Worm (Caenorhabditis elegans) whole organism, L3 larva: ENCODE measurements around the gene F02C12.2.

Source experiments
- R02D3.7 ChIP-seq: fragments of 150-350 bp; optimal IDR thresholded peaks from 2 replicates; lab custom pipeline; 2014; ENCODE audit warnings: missing biosample characterization, missing genetic modification characterization
- ZK546.5 ChIP-seq: sonication (generic microtip); optimal IDR thresholded peaks from 2 replicates; lab custom pipeline; 2017; ENCODE audit warnings: missing biosample characterization, missing genetic modification characterization
- aly-2 ChIP-seq: fragments of 150-350 bp; optimal IDR thresholded peaks from 2 replicates; lab custom pipeline; 2014; ENCODE audit warnings: missing biosample characterization, missing genetic modification characterization
- ama-1 ChIP-seq: fragments of 150-350 bp; optimal IDR thresholded peaks from 2 replicates; lab custom pipeline; 2018
- ceh-16 ChIP-seq: sonication (generic microtip); optimal IDR thresholded peaks from 2 replicates; lab custom pipeline; 2017; ENCODE audit warnings: missing biosample characterization, missing genetic modification characterization
- ceh-28 ChIP-seq: fragments of 150-350 bp; optimal IDR thresholded peaks from 2 replicates; lab custom pipeline; 2014; ENCODE audit warnings: missing biosample characterization, missing genetic modification reagents, missing genetic modification characterization
- ceh-82 ChIP-seq: fragments of 150-350 bp; optimal IDR thresholded peaks from 2 replicates; lab custom pipeline; 2014; ENCODE audit warnings: missing biosample characterization, missing genetic modification characterization
- ceh-9 ChIP-seq: sonication (generic microtip); optimal IDR thresholded peaks from 2 replicates; lab custom pipeline; 2018; ENCODE audit warnings: missing biosample characterization, missing genetic modification characterization
- daf-12 ChIP-seq: fragments of 150-350 bp; optimal IDR thresholded peaks from 2 replicates; lab custom pipeline; 2014; ENCODE audit warnings: missing biosample characterization, missing genetic modification reagents, missing genetic modification characterization
- egl-27 ChIP-seq: sonication (generic microtip); optimal IDR thresholded peaks from 4 replicates; lab custom pipeline; 2017; ENCODE audit warnings: missing biosample characterization, missing genetic modification reagents, missing genetic modification characterization
- egl-5 ChIP-seq: fragments of 150-350 bp; optimal IDR thresholded peaks from 2 replicates; lab custom pipeline; 2017; ENCODE audit warnings: missing biosample characterization, missing genetic modification reagents, missing genetic modification characterization, inconsistent platforms
- elt-1 ChIP-seq: fragments of 150-350 bp; optimal IDR thresholded peaks from 2 replicates; lab custom pipeline; 2014; ENCODE audit warnings: missing biosample characterization, missing genetic modification characterization
- elt-2 ChIP-seq: sonication (generic microtip); optimal IDR thresholded peaks from 2 replicates; lab custom pipeline; 2016; ENCODE audit warnings: missing genetic modification reagents, mild to moderate bottlenecking, missing genetic modification characterization, missing compliant biosample characterization
- elt-3 ChIP-seq, 3 experiments: fragments of 150-350 bp in 1 of 3; sonication (generic microtip) in 2 of 3; optimal IDR thresholded peaks; 2 replicates in 2 of 3; 4 replicates in 1 of 3; lab custom pipeline; 2014 to 2017; ENCODE audit warnings: missing biosample characterization in 3 of 3, missing genetic modification characterization in 3 of 3
- eor-1 ChIP-seq, 2 experiments: fragments of 150-350 bp; optimal IDR thresholded peaks; 2 replicates each; lab custom pipeline; 2014 to 2018; ENCODE audit warnings: missing biosample characterization in 2 of 2, missing genetic modification characterization in 2 of 2
- fkh-10 ChIP-seq: sonication (generic microtip); optimal IDR thresholded peaks from 2 replicates; lab custom pipeline; 2017; ENCODE audit warnings: missing biosample characterization, missing genetic modification reagents, missing genetic modification characterization
- fkh-2 ChIP-seq: fragments of 150-350 bp; optimal IDR thresholded peaks from 2 replicates; lab custom pipeline; 2014; ENCODE audit warnings: missing biosample characterization, missing genetic modification reagents, missing genetic modification characterization
- fos-1 ChIP-seq: fragments of 150-350 bp; optimal IDR thresholded peaks from 2 replicates; lab custom pipeline; 2014; ENCODE audit warnings: missing biosample characterization, missing genetic modification characterization
- hmg-11 ChIP-seq: sonication (generic microtip); optimal IDR thresholded peaks from 2 replicates; lab custom pipeline; 2016; ENCODE audit warnings: missing genetic modification characterization, missing compliant biosample characterization
- jun-1 ChIP-seq: fragments of 150-350 bp; optimal IDR thresholded peaks from 2 replicates; lab custom pipeline; 2014; ENCODE audit warnings: missing biosample characterization, missing genetic modification reagents, missing genetic modification characterization
- lin-15B ChIP-seq: fragments of 150-350 bp; optimal IDR thresholded peaks from 2 replicates; lab custom pipeline; 2014; ENCODE audit warnings: missing biosample characterization, missing genetic modification characterization
- lin-39 ChIP-seq: fragments of 150-350 bp; optimal IDR thresholded peaks from 2 replicates; lab custom pipeline; 2018; ENCODE audit warnings: missing biosample characterization, missing genetic modification reagents, missing genetic modification characterization
- lsy-12 ChIP-seq: sonication (generic microtip); optimal IDR thresholded peaks from 2 replicates; lab custom pipeline; 2016; ENCODE audit warnings: mild to moderate bottlenecking, missing genetic modification characterization, missing compliant biosample characterization
- mdl-1 ChIP-seq: fragments of 150-350 bp; optimal IDR thresholded peaks from 2 replicates; lab custom pipeline; 2014; ENCODE audit warnings: missing biosample characterization, missing genetic modification characterization
- mml-1 ChIP-seq: fragments of 150-350 bp; sonication (generic microtip); optimal IDR thresholded peaks from 3 replicates; lab custom pipeline; 2014; ENCODE audit warnings: missing biosample characterization, missing genetic modification characterization
- nfya-1 ChIP-seq: sonication (generic microtip); optimal IDR thresholded peaks from 2 replicates; lab custom pipeline; 2017; ENCODE audit warnings: missing genetic modification characterization, mild to moderate bottlenecking, missing compliant biosample characterization, antibody characterized with exemption, moderate library complexity; ENCODE audit not compliant: insufficient read depth
- nhr-11 ChIP-seq: fragments of 150-350 bp; optimal IDR thresholded peaks from 2 replicates; lab custom pipeline; 2014; ENCODE audit warnings: missing biosample characterization, missing genetic modification characterization
- nhr-12 ChIP-seq: fragments of 150-350 bp; optimal IDR thresholded peaks from 2 replicates; lab custom pipeline; 2014; ENCODE audit warnings: missing biosample characterization, missing genetic modification characterization
- nhr-23 ChIP-seq: fragments of 150-350 bp; optimal IDR thresholded peaks from 2 replicates; lab custom pipeline; 2014; ENCODE audit warnings: missing biosample characterization, missing genetic modification reagents, missing genetic modification characterization
- nhr-237 ChIP-seq: fragments of 150-350 bp; optimal IDR thresholded peaks from 2 replicates; lab custom pipeline; 2014; ENCODE audit warnings: missing biosample characterization, missing genetic modification characterization
- nhr-25 ChIP-seq: sonication (generic microtip); optimal IDR thresholded peaks from 2 replicates; lab custom pipeline; 2017; ENCODE audit warnings: missing biosample characterization, missing genetic modification characterization
- nhr-28 ChIP-seq: fragments of 150-350 bp; optimal IDR thresholded peaks from 2 replicates; lab custom pipeline; 2014; ENCODE audit warnings: missing biosample characterization, missing genetic modification characterization
- nhr-43 ChIP-seq: sonication (generic microtip); optimal IDR thresholded peaks from 2 replicates; lab custom pipeline; 2016; ENCODE audit warnings: mild to moderate bottlenecking, missing genetic modification characterization, missing compliant biosample characterization; ENCODE audit not compliant: poor library complexity, severe bottlenecking
- nhr-67 ChIP-seq: fragments of 150-350 bp; optimal IDR thresholded peaks from 2 replicates; lab custom pipeline; 2014; ENCODE audit warnings: missing biosample characterization, missing genetic modification characterization
- nhr-76 ChIP-seq: fragments of 150-350 bp; sonication (generic microtip); optimal IDR thresholded peaks from 5 replicates; lab custom pipeline; 2014; ENCODE audit warnings: missing biosample characterization, missing genetic modification characterization
- nhr-77 ChIP-seq: fragments of 150-350 bp; optimal IDR thresholded peaks from 2 replicates; lab custom pipeline; 2014; ENCODE audit warnings: missing biosample characterization, missing genetic modification characterization
- pha-4 ChIP-seq: fragments of 150-350 bp; optimal IDR thresholded peaks from 2 replicates; lab custom pipeline; 2014; ENCODE audit warnings: missing biosample characterization, missing genetic modification reagents, missing genetic modification characterization
- pqm-1 ChIP-seq: fragments of 150-350 bp; optimal IDR thresholded peaks from 2 replicates; lab custom pipeline; 2017; ENCODE audit warnings: missing biosample characterization, missing genetic modification characterization, inconsistent platforms
- sea-2 ChIP-seq: fragments of 150-350 bp; sonication (generic microtip); optimal IDR thresholded peaks from 4 replicates; lab custom pipeline; 2014; ENCODE audit warnings: missing biosample characterization, missing genetic modification reagents, missing genetic modification characterization
- skn-1 ChIP-seq: fragments of 150-350 bp; optimal IDR thresholded peaks from 2 replicates; lab custom pipeline; 2014; ENCODE audit warnings: missing biosample characterization, missing genetic modification characterization
- snpc-4 ChIP-seq: fragments of 150-350 bp; optimal IDR thresholded peaks from 2 replicates; lab custom pipeline; 2014; ENCODE audit warnings: missing biosample characterization, missing genetic modification characterization
- tbx-2 ChIP-seq: sonication (generic microtip); optimal IDR thresholded peaks from 2 replicates; lab custom pipeline; 2016; ENCODE audit warnings: mild to moderate bottlenecking, missing genetic modification characterization, missing compliant biosample characterization
- unc-39 ChIP-seq: sonication (generic microtip); optimal IDR thresholded peaks from 4 replicates; lab custom pipeline; 2017; ENCODE audit warnings: missing biosample characterization, missing genetic modification characterization
- unc-62 ChIP-seq: fragments of 150-350 bp; sonication (generic microtip); optimal IDR thresholded peaks from 4 replicates; lab custom pipeline; 2014; ENCODE audit warnings: missing biosample characterization, missing genetic modification reagents, missing genetic modification characterization
- zag-1 ChIP-seq: fragments of 150-350 bp; optimal IDR thresholded peaks from 2 replicates; lab custom pipeline; 2014; ENCODE audit warnings: missing biosample characterization, missing genetic modification characterization
- ztf-11 ChIP-seq: fragments of 150-350 bp; optimal IDR thresholded peaks from 2 replicates; lab custom pipeline; 2014; ENCODE audit warnings: missing biosample characterization, missing genetic modification characterization
- ztf-4 ChIP-seq: fragments of 150-350 bp; optimal IDR thresholded peaks from 2 replicates; lab custom pipeline; 2014; ENCODE audit warnings: missing biosample characterization, missing genetic modification characterization

The F02C12.2 gene

DNA sequence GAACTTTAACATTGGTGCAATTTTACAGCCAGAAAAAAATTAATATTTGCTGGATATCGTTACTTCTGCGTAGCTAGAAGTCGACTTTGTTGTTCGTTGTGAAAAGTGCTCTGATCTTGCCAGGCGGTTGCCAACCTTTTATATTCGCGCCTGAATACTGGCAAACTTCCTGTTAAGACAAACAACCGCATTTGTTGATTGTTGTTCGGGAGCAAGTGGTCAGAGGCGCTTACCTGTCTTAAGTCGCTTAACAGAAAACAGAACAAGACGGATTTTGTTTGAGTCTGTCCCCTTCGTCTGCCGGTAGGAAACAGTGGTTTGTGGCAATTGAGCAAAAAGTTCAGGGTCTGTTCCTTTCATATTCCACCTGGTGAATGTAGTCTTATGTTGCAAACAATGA, 36.6 kb downstream of the F02C12.2 start, which contains the start of gene C49F8.15:
C49F8.15 (minus strand) TSS at position 101 of the 400 bp plus-strand sequence.
- TF ChIP-seq hmg-11 (tag; lab: Kevin White, UChicago) = no peak

DNA sequence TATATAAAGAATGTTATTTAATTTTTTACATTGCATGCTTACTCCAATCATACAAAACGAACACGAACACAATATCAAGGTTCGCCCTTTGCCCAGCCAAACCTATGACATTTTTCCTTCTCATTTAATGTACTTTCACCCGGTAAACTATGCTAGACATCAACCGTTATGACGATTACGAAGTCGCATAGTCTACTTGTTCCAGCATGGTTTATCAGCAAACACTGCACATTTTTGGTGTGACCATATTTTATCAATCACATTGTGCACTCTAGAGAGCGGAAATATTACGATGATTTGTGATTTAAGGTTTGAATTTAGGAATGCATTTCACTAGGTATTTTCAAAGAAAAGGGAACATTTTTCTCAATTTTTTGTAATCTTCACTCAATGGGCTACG, 38.5 kb downstream of the F02C12.2 start:
- TF ChIP-seq nhr-77 = no peak
- no peak for TF ChIP-seq unc-39 (tag; lab: Kevin White, UChicago)
- no peak for TF ChIP-seq ceh-28 (tag; lab: Kevin White, UChicago)
- no peak for TF ChIP-seq sea-2 (GFP tag; lab: Kevin White, UChicago)
- TF ChIP-seq nfya-1 = no peak
- TF ChIP-seq ceh-16 (tag; lab: Kevin White, UChicago) = no peak
- TF ChIP-seq ceh-9 (tag; lab: Kevin White, UChicago) = no peak
- TF ChIP-seq R02D3.7 = no peak
- TF ChIP-seq lin-39 = no peak
- no peak for TF ChIP-seq elt-3 (tag; optimal IDR thresholded peaks at IDR 0.05; lab: Kevin White, UChicago)
- TF ChIP-seq nhr-67 (tag; lab: Kevin White, UChicago) = no peak
- TF ChIP-seq hmg-11 (tag; lab: Kevin White, UChicago) = no peak
- no peak for TF ChIP-seq ztf-4
- no peak for TF ChIP-seq nhr-25 (tag; lab: Kevin White, UChicago)
- TF ChIP-seq elt-1 (tag; lab: Kevin White, UChicago) = no peak
- TF ChIP-seq mdl-1 (tag; lab: Kevin White, UChicago) = no peak
- no peak for TF ChIP-seq fkh-2 (tag; lab: Kevin White, UChicago)
- no peak for TF ChIP-seq nhr-237 (tag; lab: Kevin White, UChicago)
- peak; percentile 98 for TF ChIP-seq pqm-1 (tag; lab: Kevin White, UChicago)
- no peak for TF ChIP-seq aly-2 (tag; lab: Kevin White, UChicago)
- no peak for TF ChIP-seq zag-1
- TF ChIP-seq tbx-2 (tag; lab: Kevin White, UChicago) = no peak
- peak; percentile 55 for TF ChIP-seq pha-4 (tag; lab: Kevin White, UChicago)
- TF ChIP-seq elt-2 (tag; lab: Kevin White, UChicago) = peak; percentile 93

- no peak for TF ChIP-seq eor-1 (tag; optimal IDR thresholded peaks at IDR 0.05; lab: Kevin White, UChicago)
- TF ChIP-seq lsy-12 (tag; lab: Kevin White, UChicago) = no peak
- no peak for TF ChIP-seq nfya-1
- no peak for TF ChIP-seq skn-1 (tag; lab: Kevin White, UChicago)
- no peak for TF ChIP-seq fkh-10
- no peak for TF ChIP-seq daf-12 (tag; lab: Kevin White, UChicago)
- TF ChIP-seq lin-39 = no peak
- TF ChIP-seq pqm-1 (tag; lab: Kevin White, UChicago) = peak; percentile 80
- no peak for TF ChIP-seq fkh-2 (tag; lab: Kevin White, UChicago)
- peak; percentile 19 for TF ChIP-seq egl-27 (tag; lab: Kevin White, UChicago)
- no peak for TF ChIP-seq jun-1 (tag; lab: Kevin White, UChicago)
- TF ChIP-seq egl-5 (tag; lab: Kevin White, UChicago) = no peak
- peak; percentile 47 for TF ChIP-seq pha-4 (tag; lab: Kevin White, UChicago)
- no peak for TF ChIP-seq ztf-11 (tag; lab: Kevin White, UChicago)
- TF ChIP-seq nhr-11 = no peak
- no peak for TF ChIP-seq sea-2 (GFP tag; lab: Kevin White, UChicago)
- peak; percentile 22 for TF ChIP-seq nhr-43
- no peak for TF ChIP-seq mdl-1 (tag; lab: Kevin White, UChicago)
- no peak for TF ChIP-seq ama-1 (lab: Kevin White, UChicago)
- TF ChIP-seq hmg-11 (tag; lab: Kevin White, UChicago) = no peak
- no peak for TF ChIP-seq unc-62 (GFP tag; lab: Kevin White, UChicago)
- TF ChIP-seq unc-39 (tag; lab: Kevin White, UChicago) = no peak
- TF ChIP-seq nhr-23 (tag; lab: Kevin White, UChicago) = no peak
- no peak for TF ChIP-seq nhr-77
- TF ChIP-seq elt-2 (tag; lab: Kevin White, UChicago) = peak; percentile 67
- TF ChIP-seq snpc-4 (tag; lab: Kevin White, UChicago) = no peak
- no peak for TF ChIP-seq tbx-2 (tag; lab: Kevin White, UChicago)
- no peak for TF ChIP-seq elt-3 (tag; optimal IDR thresholded peaks at IDR 0.05; lab: Kevin White, UChicago)
- no peak for TF ChIP-seq fos-1 (tag; lab: Kevin White, UChicago)
- TF ChIP-seq nhr-12 (tag; lab: Kevin White, UChicago) = no peak
- TF ChIP-seq R02D3.7 = no peak
- TF ChIP-seq zag-1 = no peak
- no peak for TF ChIP-seq ceh-9 (tag; lab: Kevin White, UChicago)
- TF ChIP-seq ceh-28 (tag; lab: Kevin White, UChicago) = no peak
- TF ChIP-seq aly-2 (tag; lab: Kevin White, UChicago) = no peak
- no peak for TF ChIP-seq nhr-237 (tag; lab: Kevin White, UChicago)
- TF ChIP-seq elt-1 (tag; lab: Kevin White, UChicago) = no peak
- TF ChIP-seq nhr-76 = no peak
- TF ChIP-seq ztf-4 = no peak
- TF ChIP-seq lin-15B (tag; lab: Kevin White, UChicago) = no peak
- no peak for TF ChIP-seq ceh-82 (tag; lab: Kevin White, UChicago)
- TF ChIP-seq ZK546.5 (tag; lab: Kevin White, UChicago) = no peak
- peak; percentile 12 for TF ChIP-seq nhr-25 (tag; lab: Kevin White, UChicago)
- TF ChIP-seq mml-1 (tag; lab: Kevin White, UChicago) = peak; percentile 78
- no peak for TF ChIP-seq nhr-67 (tag; lab: Kevin White, UChicago)
- no peak for TF ChIP-seq ceh-16 (tag; lab: Kevin White, UChicago)
- no peak for TF ChIP-seq nhr-28
- TF ChIP-seq, all 47 proteins: peak for 7
Measured at ce11 chrX:13359800-13360199, 39.3 kb downstream of the F02C12.2 start.
